Worm (Caenorhabditis elegans) whole organism, midembryonic: ENCODE data around the gene cld-9.

ENCODE experiments used
- T22C8.4 ChIP-seq: fragments of 200-800 bp; sonication (Bioruptor generic); IDR thresholded peaks from 2 replicates; pipeline ENCODE4 v1.3.6; 2022; ENCODE audit warnings: missing genetic modification characterization, missing compliant biosample characterization
- cog-1 ChIP-seq: sonication (generic microtip); optimal IDR thresholded peaks from 2 replicates; lab custom pipeline; 2016; ENCODE audit warnings: missing genetic modification characterization, missing compliant biosample characterization
- flt-1 ChIP-seq: fragments of 200-800 bp; sonication (Bioruptor generic); IDR thresholded peaks from 2 replicates; pipeline ENCODE4 v1.3.6; 2022; ENCODE audit warnings: missing genetic modification characterization, missing compliant biosample characterization
- klf-2 ChIP-seq: fragments of 200-800 bp; sonication (Bioruptor generic); conservative IDR thresholded peaks from 2 replicates; pipeline ENCODE4 v1.3.6; 2022; ENCODE audit warnings: missing genetic modification reagents, missing genetic modification characterization, missing compliant biosample characterization
- med-1 ChIP-seq: sonication (generic microtip); optimal IDR thresholded peaks from 2 replicates; lab custom pipeline; 2017; ENCODE audit warnings: missing genetic modification characterization, mild to moderate bottlenecking, missing compliant biosample characterization, antibody characterized with exemption, missing genetic modification reagents; ENCODE audit not compliant: insufficient read depth
- ref-1 ChIP-seq: fragments of 200-800 bp; sonication (Bioruptor generic); conservative IDR thresholded peaks from 2 replicates; pipeline ENCODE4 v1.3.6; 2022; ENCODE audit warnings: missing genetic modification reagents, missing genetic modification characterization, missing compliant biosample characterization
- tab-1 ChIP-seq: fragments of 200-800 bp; sonication (Bioruptor generic); IDR thresholded peaks from 2 replicates; pipeline ENCODE4 v1.3.6; 2022; ENCODE audit warnings: missing genetic modification characterization, missing compliant biosample characterization
- ztf-23 ChIP-seq: fragments of 200-800 bp; sonication (Bioruptor generic); IDR thresholded peaks from 2 replicates; pipeline ENCODE4 v1.3.6; 2022; ENCODE audit warnings: missing genetic modification reagents, missing genetic modification characterization, missing compliant biosample characterization
- ztf-29 ChIP-seq: fragments of 200-800 bp; sonication (Bioruptor generic); IDR thresholded peaks from 2 replicates; pipeline ENCODE4 v1.3.6; 2022; ENCODE audit warnings: missing genetic modification reagents, missing genetic modification characterization, missing compliant biosample characterization

The cld-9 gene

DNA sequence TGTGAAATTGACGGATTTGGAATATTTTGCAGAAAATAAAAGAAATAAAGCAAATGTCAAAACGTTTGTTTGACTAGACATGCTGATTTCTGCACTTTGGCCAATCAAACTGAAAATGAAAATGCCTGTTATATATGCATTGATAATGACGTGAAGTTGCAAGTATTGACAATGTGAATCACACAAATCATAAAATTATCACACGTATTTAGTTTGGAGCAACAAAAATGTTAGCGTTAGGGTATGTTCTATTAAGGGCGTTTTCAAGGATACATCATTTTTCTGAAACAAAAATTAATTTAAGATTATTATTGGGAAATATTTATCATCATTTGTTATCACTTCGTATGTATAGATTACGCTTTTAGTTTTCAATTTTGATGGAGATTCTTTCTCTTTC, at the start of gene cld-9:
Gene cld-9 (minus strand): TSS at position 81 of the 400 bp plus-strand sequence.
- TF ChIP-seq flt-1 (GFP tag; lab: Robert Waterston, UW) (no peak), med-1 (GFP tag; lab: Kevin White, UChicago) (no peak), ref-1 (GFP tag; lab: Robert Waterston, UW) (no peak), ztf-29 (GFP tag; lab: Robert Waterston, UW) (no peak), cog-1 (no peak), tab-1 (GFP tag; lab: Robert Waterston, UW) (no peak)

ce11 chrV:13799190-13799589, 47.5 kb upstream of the cld-9 start:
- TF ChIP-seq ztf-29 (GFP tag; lab: Robert Waterston, UW) (no peak), med-1 (GFP tag; lab: Kevin White, UChicago) (no peak), T22C8.4 (GFP tag; lab: Robert Waterston, UW) (no peak), flt-1 (GFP tag; lab: Robert Waterston, UW) (no peak), tab-1 (GFP tag; lab: Robert Waterston, UW) (no peak), ref-1 (GFP tag; lab: Robert Waterston, UW) (no peak), cog-1 (no peak), klf-2 (GFP tag; lab: Robert Waterston, UW) (no peak), ztf-23 (GFP tag; lab: Robert Waterston, UW) (no peak)

ce11 chrV:13796246-13796776, 44.6 kb upstream of the cld-9 start, which contains the start of gene twk-32:
twk-32 (plus strand) TSS chrV:13796641.
- no peak for TF ChIP-seq tab-1 (GFP tag; lab: Robert Waterston, UW)
- TF ChIP-seq ztf-29 (GFP tag; lab: Robert Waterston, UW): no peak

ce11 chrV:13794046-13794445, 42.4 kb upstream of the cld-9 start:
- TF ChIP-seq flt-1 (GFP tag; lab: Robert Waterston, UW) (no peak), cog-1 (no peak), tab-1 (GFP tag; lab: Robert Waterston, UW) (no peak), ztf-29 (GFP tag; lab: Robert Waterston, UW) (no peak), T22C8.4 (GFP tag; lab: Robert Waterston, UW) (no peak), med-1 (GFP tag; lab: Kevin White, UChicago) (no peak), ztf-23 (GFP tag; lab: Robert Waterston, UW) (no peak), ref-1 (GFP tag; lab: Robert Waterston, UW) (no peak), klf-2 (GFP tag; lab: Robert Waterston, UW) (no peak)

ce11 chrV:13790557-13790956, 38.9 kb upstream of the cld-9 start:
- TF ChIP-seq ztf-29 (GFP tag; lab: Robert Waterston, UW): no peak
- TF ChIP-seq tab-1 (GFP tag; lab: Robert Waterston, UW): no peak
- TF ChIP-seq ztf-23 (GFP tag; lab: Robert Waterston, UW): no peak
- TF ChIP-seq flt-1 (GFP tag; lab: Robert Waterston, UW): no peak
- TF ChIP-seq cog-1: no peak
- no peak for TF ChIP-seq klf-2 (GFP tag; lab: Robert Waterston, UW)
- no peak for TF ChIP-seq med-1 (GFP tag; lab: Kevin White, UChicago)
- no peak for TF ChIP-seq ref-1 (GFP tag; lab: Robert Waterston, UW)
- no peak for TF ChIP-seq T22C8.4 (GFP tag; lab: Robert Waterston, UW)

- TF ChIP-seq tab-1 (GFP tag; lab: Robert Waterston, UW) (no peak), med-1 (GFP tag; lab: Kevin White, UChicago) (no peak), flt-1 (GFP tag; lab: Robert Waterston, UW) (no peak), cog-1 (no peak), ref-1 (GFP tag; lab: Robert Waterston, UW) (no peak), ztf-23 (GFP tag; lab: Robert Waterston, UW) (no peak), ztf-29 (GFP tag; lab: Robert Waterston, UW) (no peak), klf-2 (GFP tag; lab: Robert Waterston, UW) (no peak), T22C8.4 (GFP tag; lab: Robert Waterston, UW) (no peak)
These were observed 38.4 kb upstream of the cld-9 start for ce11 chrV:13790117-13790516.

ce11 chrV:13789362-13789761, 37.7 kb upstream of the cld-9 start:
- TF ChIP-seq flt-1 (GFP tag; lab: Robert Waterston, UW) (peak; percentile 73), T22C8.4 (GFP tag; lab: Robert Waterston, UW) (peak; percentile 55; the same call in 1 of the 2 replicates), ztf-23 (GFP tag; lab: Robert Waterston, UW) (0 out of 2 replicates have a peak, but pooled peaks have one; percentile 26), ztf-29 (GFP tag; lab: Robert Waterston, UW) (no peak; the same call in 1 of the 2 replicates), med-1 (GFP tag; lab: Kevin White, UChicago) (no peak), cog-1 (peak; percentile 82), klf-2 (GFP tag; lab: Robert Waterston, UW) (no peak), tab-1 (GFP tag; lab: Robert Waterston, UW) (no peak), ref-1 (GFP tag; lab: Robert Waterston, UW) (no peak)

- TF ChIP-seq ztf-23 (GFP tag; lab: Robert Waterston, UW) (no peak), ztf-29 (GFP tag; lab: Robert Waterston, UW) (no peak), tab-1 (GFP tag; lab: Robert Waterston, UW) (no peak), flt-1 (GFP tag; lab: Robert Waterston, UW) (no peak), med-1 (GFP tag; lab: Kevin White, UChicago) (no peak), klf-2 (GFP tag; lab: Robert Waterston, UW) (no peak)
These were observed 36.4 kb upstream of the cld-9 start for ce11 chrV:13787948-13788681.
